Worm (Caenorhabditis elegans) whole organism, midembryonic: ENCODE measurements around the gene F23F1.4.

Experiments used
- T22C8.4 ChIP-seq: fragments of 200-800 bp; sonication (Bioruptor generic); IDR thresholded peaks from 2 replicates; pipeline ENCODE4 v1.3.6; 2022; ENCODE audit warnings: missing genetic modification characterization, missing compliant biosample characterization
- cog-1 ChIP-seq: sonication (generic microtip); optimal IDR thresholded peaks from 2 replicates; lab custom pipeline; 2016; ENCODE audit warnings: missing genetic modification characterization, missing compliant biosample characterization
- flt-1 ChIP-seq: fragments of 200-800 bp; sonication (Bioruptor generic); IDR thresholded peaks from 2 replicates; pipeline ENCODE4 v1.3.6; 2022; ENCODE audit warnings: missing genetic modification characterization, missing compliant biosample characterization
- klf-2 ChIP-seq: fragments of 200-800 bp; sonication (Bioruptor generic); conservative IDR thresholded peaks from 2 replicates; pipeline ENCODE4 v1.3.6; 2022; ENCODE audit warnings: missing genetic modification reagents, missing genetic modification characterization, missing compliant biosample characterization
- med-1 ChIP-seq: sonication (generic microtip); optimal IDR thresholded peaks from 2 replicates; lab custom pipeline; 2017; ENCODE audit warnings: missing genetic modification characterization, mild to moderate bottlenecking, missing compliant biosample characterization, antibody characterized with exemption, missing genetic modification reagents; ENCODE audit not compliant: insufficient read depth
- ref-1 ChIP-seq: fragments of 200-800 bp; sonication (Bioruptor generic); conservative IDR thresholded peaks from 2 replicates; pipeline ENCODE4 v1.3.6; 2022; ENCODE audit warnings: missing genetic modification reagents, missing genetic modification characterization, missing compliant biosample characterization
- tab-1 ChIP-seq: fragments of 200-800 bp; sonication (Bioruptor generic); IDR thresholded peaks from 2 replicates; pipeline ENCODE4 v1.3.6; 2022; ENCODE audit warnings: missing genetic modification characterization, missing compliant biosample characterization
- ztf-23 ChIP-seq: fragments of 200-800 bp; sonication (Bioruptor generic); IDR thresholded peaks from 2 replicates; pipeline ENCODE4 v1.3.6; 2022; ENCODE audit warnings: missing genetic modification reagents, missing genetic modification characterization, missing compliant biosample characterization
- ztf-29 ChIP-seq: fragments of 200-800 bp; sonication (Bioruptor generic); IDR thresholded peaks from 2 replicates; pipeline ENCODE4 v1.3.6; 2022; ENCODE audit warnings: missing genetic modification reagents, missing genetic modification characterization, missing compliant biosample characterization

ce11 chrII:586-985, 27.6 kb downstream of the F23F1.4 start:
- TF ChIP-seq tab-1 (no peak), med-1 (GFP tag; lab: Kevin White, UChicago) (no peak), ref-1 (no peak), cog-1 (tag; lab: Kevin White, UChicago) (no peak), ztf-29 (GFP tag; lab: Robert Waterston, UW) (no peak), ztf-23 (no peak), klf-2 (GFP tag; lab: Robert Waterston, UW) (no peak), flt-1 (GFP tag; lab: Robert Waterston, UW) (no peak), T22C8.4 (GFP tag; lab: Robert Waterston, UW) (no peak)
